Comparison of ENCODE assay signal across 5 worm cellular contexts in the genomic region with DNA sequence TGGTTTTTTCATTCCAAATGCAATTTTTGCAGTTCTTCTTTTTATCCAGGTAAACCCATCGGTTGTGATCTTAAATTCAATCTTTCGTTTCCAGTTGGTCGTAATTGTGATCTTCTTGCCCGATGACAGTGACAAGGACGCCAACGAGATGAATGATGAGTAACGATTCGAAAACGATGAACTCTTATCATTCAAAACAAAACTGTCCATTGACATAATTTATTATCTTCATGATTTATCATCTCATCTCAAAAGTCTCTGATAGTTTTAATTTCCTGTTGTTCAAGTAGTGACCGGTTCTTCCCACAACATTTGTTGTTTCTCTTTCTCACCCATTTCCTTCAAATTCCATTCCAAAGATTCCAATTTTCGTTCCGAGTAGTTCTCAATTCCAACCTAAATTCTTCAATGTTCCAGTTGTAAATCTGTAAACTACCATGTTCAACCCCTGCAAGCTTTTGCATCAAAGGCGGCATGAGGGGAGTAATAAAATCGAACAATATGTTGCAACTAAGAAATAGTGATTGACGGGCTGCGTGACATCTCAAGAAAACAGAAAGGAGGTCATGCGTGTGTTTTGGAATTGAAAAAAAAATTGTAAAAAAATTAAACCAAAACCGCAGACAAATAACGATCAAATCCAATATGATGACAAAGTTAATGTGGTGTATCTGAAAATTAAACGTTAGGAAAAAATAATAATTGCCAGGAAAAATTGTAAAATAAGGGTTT.
A peak's percentile ranks its signal among the peaks of the same experiment; 100 is the strongest.
TF ChIP-seq lines count a peak whose summit lies in the region.

No protein-coding gene starts in this region.

TF ChIP-seq in whole organism, L1 larva, 84 proteins besides CTCF, POLR2A, EP300 and RAD21 (continues in another document):
- TF ChIP-seq lin-39 (tag; optimal IDR thresholded peaks at IDR 0.05; lab: Kevin White, UChicago) (no peak), nhr-19 (GFP tag; conservative IDR thresholded peaks at IDR 0.05; lab: Robert Waterston, UW) (0 out of 2 replicates have a peak, but pooled peaks have one; percentile 19), dpl-1 (GFP tag; optimal IDR thresholded peaks at IDR 0.05; lab: Kevin White, UChicago) (no peak), grh-1 (GFP tag; IDR thresholded peaks at IDR 0.05; lab: Robert Waterston, UW) (peak; percentile 51; the same call in 1 of the 2 replicates), ceh-63 (GFP tag; optimal IDR thresholded peaks at IDR 0.05; lab: Kevin White, UChicago) (no peak), C16A3.4 (tag; optimal IDR thresholded peaks at IDR 0.05; lab: Kevin White, UChicago) (no peak), ceh-82 (tag; optimal IDR thresholded peaks at IDR 0.05; lab: Kevin White, UChicago) (no peak), nhr-12 (tag; optimal IDR thresholded peaks at IDR 0.05; lab: Kevin White, UChicago) (no peak), lir-3 (tag; optimal IDR thresholded peaks at IDR 0.05; lab: Kevin White, UChicago; ENCODE audit: poor library complexity) (no peak), nhr-28 (tag; optimal IDR thresholded peaks at IDR 0.05; lab: Kevin White, UChicago) (no peak), nhr-76 (tag; optimal IDR thresholded peaks at IDR 0.05; lab: Kevin White, UChicago) (no peak), zip-4 (GFP tag; optimal IDR thresholded peaks at IDR 0.05; lab: Kevin White, UChicago) (no peak), egl-13 (tag; optimal IDR thresholded peaks at IDR 0.05; lab: Kevin White, UChicago) (no peak), nhr-237 (tag; optimal IDR thresholded peaks at IDR 0.05; lab: Kevin White, UChicago) (no peak), ama-1 (optimal IDR thresholded peaks at IDR 0.05; lab: Kevin White, UChicago) (no peak), nhr-90 (tag; optimal IDR thresholded peaks at IDR 0.05; lab: Kevin White, UChicago; ENCODE audit: poor library complexity) (peak; percentile 29)

TF ChIP-seq in whole organism, L2 larva, 48 proteins besides CTCF, POLR2A, EP300 and RAD21:
- TF ChIP-seq egl-27 (tag; optimal IDR thresholded peaks at IDR 0.05; lab: Kevin White, UChicago) (no peak), nhr-25 (tag; optimal IDR thresholded peaks at IDR 0.05; lab: Kevin White, UChicago) (peak; percentile 57), fos-1 (tag; optimal IDR thresholded peaks at IDR 0.05; lab: Kevin White, UChicago) (peak; percentile 38), sma-9 (GFP tag; optimal IDR thresholded peaks at IDR 0.05; lab: Kevin White, UChicago) (peak; percentile 67), sma-9 (tag; optimal IDR thresholded peaks at IDR 0.05; lab: Kevin White, UChicago) (no peak), sma-3 (GFP tag; optimal IDR thresholded peaks at IDR 0.05; lab: Kevin White, UChicago) (peak; percentile 51), nhr-21 (tag; optimal IDR thresholded peaks at IDR 0.05; lab: Kevin White, UChicago) (peak; percentile 51), nhr-12 (tag; optimal IDR thresholded peaks at IDR 0.05; lab: Kevin White, UChicago) (no peak), blmp-1 (tag; optimal IDR thresholded peaks at IDR 0.05; lab: Kevin White, UChicago; ENCODE audit: insufficient read depth) (peak; percentile 43), mab-5 (tag; optimal IDR thresholded peaks at IDR 0.05; lab: Kevin White, UChicago) (peak; percentile 61)

TF ChIP-seq in whole organism, L3 larva, 47 proteins besides CTCF, POLR2A, EP300 and RAD21:
- TF ChIP-seq nhr-23 (tag; optimal IDR thresholded peaks at IDR 0.05; lab: Kevin White, UChicago) (peak; percentile 38), nhr-25 (tag; optimal IDR thresholded peaks at IDR 0.05; lab: Kevin White, UChicago) (peak; percentile 36), nhr-237 (tag; optimal IDR thresholded peaks at IDR 0.05; lab: Kevin White, UChicago) (no peak), mdl-1 (tag; optimal IDR thresholded peaks at IDR 0.05; lab: Kevin White, UChicago) (no peak), snpc-4 (tag; optimal IDR thresholded peaks at IDR 0.05; lab: Kevin White, UChicago) (no peak), nhr-43 (tag; optimal IDR thresholded peaks at IDR 0.05; lab: Kevin White, UChicago; ENCODE audit: poor library complexity, severe bottlenecking) (peak; percentile 12), ztf-4 (tag; optimal IDR thresholded peaks at IDR 0.05; lab: Kevin White, UChicago) (no peak), unc-62 (GFP tag; optimal IDR thresholded peaks at IDR 0.05; lab: Kevin White, UChicago) (peak; percentile 48)

TF ChIP-seq in whole organism, L4 larva, 104 proteins besides CTCF, POLR2A, EP300 and RAD21:
- TF ChIP-seq hlh-30 (tag; optimal IDR thresholded peaks at IDR 0.05; lab: Kevin White, UChicago; ENCODE audit: insufficient read depth), result peak; percentile 4
- TF ChIP-seq madf-5 (GFP tag; IDR thresholded peaks at IDR 0.05; lab: Robert Waterston, UW), result no peak
- peak in 1 of 2 experiments; percentile 97 for TF ChIP-seq unc-62 (GFP tag; optimal IDR thresholded peaks at IDR 0.05 in 1 of 2; lab: Kevin White, UChicago)
- TF ChIP-seq unc-62 (tag; optimal IDR thresholded peaks at IDR 0.05; lab: Kevin White, UChicago), result no peak
- no peak for TF ChIP-seq mep-1 (tag; optimal IDR thresholded peaks at IDR 0.05; lab: Kevin White, UChicago)
- peak; percentile 88 for TF ChIP-seq aha-1 (tag; lab: Kevin White, UChicago)
- peak; percentile 46 for TF ChIP-seq nhr-28 (tag; optimal IDR thresholded peaks at IDR 0.05; lab: Kevin White, UChicago)
- no peak for TF ChIP-seq ctbp-1 (GFP tag; IDR thresholded peaks at IDR 0.05; lab: Robert Waterston, UW)
- peak in 1 of 2 experiments; percentile 14 for TF ChIP-seq mdl-1 (tag; optimal IDR thresholded peaks at IDR 0.05; lab: Kevin White, UChicago)
- TF ChIP-seq dmd-6 (GFP tag; IDR thresholded peaks at IDR 0.05; lab: Robert Waterston, UW), result peak; percentile 27; the same call in 1 of the 2 replicates

TF ChIP-seq in whole organism, mixed stage, embryonic, 35 proteins besides CTCF, POLR2A, EP300 and RAD21:
- TF ChIP-seq unc-62 (GFP tag; optimal IDR thresholded peaks at IDR 0.05; lab: Kevin White, UChicago) (peak; percentile 28), sem-2 (GFP tag; optimal IDR thresholded peaks at IDR 0.05; lab: Kevin White, UChicago) (no peak)
